Fruit fly (Drosophila melanogaster) whole organism: ENCODE data around the gene DENR.

Experiments
- pan ChIP-seq: fragments of >200 bp; optimal IDR thresholded peaks from 2 replicates; lab custom pipeline; 2017
- psq ChIP-seq: fragments of >200 bp; optimal IDR thresholded peaks from 2 replicates; lab custom pipeline; 2017

dm6 chrX:16900283-16900682, 13.9 kb upstream of the DENR start:
- TF ChIP-seq pan (lab: Kevin White, UChicago) (no peak), psq (lab: Kevin White, UChicago) (no peak)
